Worm (Caenorhabditis elegans) whole organism, L4/young adult: ENCODE measurements around the gene alh-9.

ENCODE experiments used
- W03F9.2 ChIP-seq: fragments of 150-350 bp; optimal IDR thresholded peaks from 2 replicates; lab custom pipeline; 2014; ENCODE audit warnings: missing biosample characterization, missing genetic modification characterization
- dao-5 ChIP-seq: sonication (generic microtip); optimal IDR thresholded peaks from 2 replicates; lab custom pipeline; 2016; ENCODE audit warnings: missing genotype, missing genetic modification characterization, moderate library complexity, missing compliant biosample characterization

ce11 chrIII:5884007-5884406, 28.2 kb downstream of the alh-9 start, which contains the start of gene C28H8.5:
- TF ChIP-seq W03F9.2 (tag; lab: Kevin White, UChicago) (no peak), dao-5 (tag; lab: Kevin White, UChicago) (no peak)
